Fruit fly (Drosophila melanogaster) whole organism, embryonic: ENCODE results near the gene CG7164.

ENCODE experiments used
- Bdp1 ChIP-seq: fragments of 200-800 bp; sonication (Bioruptor generic); optimal IDR thresholded peaks from 3 replicates; lab custom pipeline; 2016; ENCODE audit warnings: missing biosample characterization, missing genetic modification characterization
- CG10321 ChIP-seq: fragments of 200-800 bp; sonication (Bioruptor generic); IDR thresholded peaks from 2 replicates; pipeline ENCODE4 v1.3.6; 2022; ENCODE audit warnings: missing biosample characterization, missing genetic modification characterization
- CG10565 ChIP-seq: fragments of 200-800 bp; sonication (Bioruptor generic); optimal IDR thresholded peaks from 3 replicates; lab custom pipeline; 2016; ENCODE audit warnings: missing biosample characterization, mild to moderate bottlenecking, missing genetic modification characterization
- CG10959 ChIP-seq: fragments of 200-800 bp; sonication (Bioruptor generic); IDR thresholded peaks from 2 replicates; pipeline ENCODE4 v1.3.6; 2022; ENCODE audit warnings: missing biosample characterization, missing genetic modification characterization
- CG10979 ChIP-seq: fragments of 200-800 bp; sonication (Bioruptor generic); optimal IDR thresholded peaks from 2 replicates; lab custom pipeline; 2018; ENCODE audit warnings: missing biosample characterization, mild to moderate bottlenecking, missing genetic modification characterization, moderate library complexity
- CG11456 ChIP-seq: fragments of 200-800 bp; sonication (Bioruptor generic); IDR thresholded peaks from 3 replicates; pipeline ENCODE4 v1.3.6; 2022; ENCODE audit warnings: missing biosample characterization, missing genetic modification characterization
- CG11560 ChIP-seq: fragments of 200-800 bp; sonication (Bioruptor generic); IDR thresholded peaks from 3 replicates; pipeline ENCODE4 v1.3.6; 2022; ENCODE audit warnings: missing biosample characterization, missing genetic modification characterization
- CG12219 ChIP-seq: fragments of 200-800 bp; sonication (Bioruptor generic); optimal IDR thresholded peaks from 3 replicates; lab custom pipeline; 2018; ENCODE audit warnings: missing biosample characterization, mild to moderate bottlenecking, missing genetic modification characterization
- CG12236 ChIP-seq: fragments of 200-800 bp; sonication (Bioruptor generic); optimal IDR thresholded peaks from 2 replicates; lab custom pipeline; 2016; ENCODE audit warnings: missing biosample characterization, missing genetic modification characterization
- CG13287 ChIP-seq: fragments of 200-800 bp; sonication (Bioruptor generic); IDR thresholded peaks from 2 replicates; pipeline ENCODE4 v1.3.6; 2022; ENCODE audit warnings: missing biosample characterization, missing genetic modification characterization; ENCODE audit not compliant: partially characterized antibody
- CG15073 ChIP-seq: fragments of 200-800 bp; sonication (Bioruptor generic); optimal IDR thresholded peaks from 2 replicates; lab custom pipeline; 2016; ENCODE audit warnings: missing biosample characterization, missing genetic modification characterization
- CG15269 ChIP-seq: fragments of 200-800 bp; sonication (Bioruptor generic); optimal IDR thresholded peaks from 2 replicates; lab custom pipeline; 2018; ENCODE audit warnings: missing biosample characterization, mild to moderate bottlenecking, missing genetic modification characterization, moderate library complexity
- CG17359 ChIP-seq: fragments of 200-800 bp; sonication (Bioruptor generic); optimal IDR thresholded peaks from 3 replicates; lab custom pipeline; 2018; ENCODE audit warnings: missing biosample characterization, mild to moderate bottlenecking, missing genetic modification characterization, moderate library complexity
- CG30020 ChIP-seq: fragments of 200-800 bp; optimal IDR thresholded peaks from 2 replicates; lab custom pipeline; 2019; ENCODE audit warnings: missing biosample characterization, mild to moderate bottlenecking, missing genetic modification characterization, moderate library complexity
- CG7839 ChIP-seq: fragments of 200-800 bp; sonication (Bioruptor generic); optimal IDR thresholded peaks from 3 replicates; lab custom pipeline; 2018; ENCODE audit warnings: missing biosample characterization, mild to moderate bottlenecking, missing genetic modification characterization, moderate library complexity
- CG8359 ChIP-seq: fragments of 200-800 bp; sonication (Bioruptor generic); optimal IDR thresholded peaks from 2 replicates; lab custom pipeline; 2017; ENCODE audit warnings: missing biosample characterization, mild to moderate bottlenecking, missing genetic modification characterization, borderline replicate concordance
- CG9437 ChIP-seq: fragments of 200-800 bp; sonication (Bioruptor generic); optimal IDR thresholded peaks from 2 replicates; lab custom pipeline; 2018; ENCODE audit warnings: missing biosample characterization, mild to moderate bottlenecking, missing genetic modification characterization
- HLH3B ChIP-seq: fragments of 200-800 bp; sonication (Bioruptor generic); IDR thresholded peaks from 2 replicates; pipeline ENCODE4 v1.3.6; 2022; ENCODE audit warnings: missing biosample characterization, missing genetic modification characterization
- HLH4C ChIP-seq: fragments of 200-800 bp; sonication (Bioruptor generic); IDR thresholded peaks from 3 replicates; pipeline ENCODE4 v1.3.6; 2022; ENCODE audit warnings: missing biosample characterization, missing genetic modification characterization; ENCODE audit not compliant: partially characterized antibody
- HLH54F ChIP-seq: fragments of 200-800 bp; sonication (Bioruptor generic); optimal IDR thresholded peaks from 3 replicates; lab custom pipeline; 2016; ENCODE audit warnings: missing biosample characterization, missing genetic modification characterization
- HLHmδ ChIP-seq: fragments of 200-800 bp; sonication (Bioruptor generic); optimal IDR thresholded peaks from 2 replicates; lab custom pipeline; 2018; ENCODE audit warnings: missing biosample characterization, mild to moderate bottlenecking, missing genetic modification characterization, moderate library complexity
- HmgZ ChIP-seq: fragments of 200-800 bp; sonication (Bioruptor generic); optimal IDR thresholded peaks from 2 replicates; lab custom pipeline; 2018; ENCODE audit warnings: missing biosample characterization, mild to moderate bottlenecking, missing genetic modification characterization
- Hr51 ChIP-seq, 2 experiments: fragments of 200-800 bp; sonication (Bioruptor generic); optimal IDR thresholded peaks; 2 replicates in 1 of 2; 3 replicates in 1 of 2; lab custom pipeline; 2016 to 2018; ENCODE audit warnings: missing biosample characterization in 2 of 2, missing genetic modification characterization in 2 of 2, mild to moderate bottlenecking in 1 of 2, moderate library complexity in 1 of 2
- Kr ChIP-seq: fragments of 200-800 bp; sonication (Bioruptor generic); optimal IDR thresholded peaks from 2 replicates; lab custom pipeline; 2017; ENCODE audit warnings: missing biosample characterization, mild to moderate bottlenecking, missing genetic modification characterization
- Mes4 ChIP-seq: fragments of 200-800 bp; sonication (Bioruptor generic); optimal IDR thresholded peaks from 2 replicates; lab custom pipeline; 2016; ENCODE audit warnings: missing biosample characterization, missing genetic modification characterization
- NC2β ChIP-seq: fragments of 200-800 bp; sonication (Bioruptor generic); optimal IDR thresholded peaks from 2 replicates; lab custom pipeline; 2016; ENCODE audit warnings: missing biosample characterization, missing genetic modification characterization
- Sry-δ ChIP-seq: fragments of 200-800 bp; sonication (Bioruptor generic); optimal IDR thresholded peaks from 2 replicates; lab custom pipeline; 2016; ENCODE audit warnings: missing biosample characterization, missing genetic modification characterization
- ara ChIP-seq: fragments of 200-800 bp; sonication (Bioruptor generic); IDR thresholded peaks from 2 replicates; pipeline ENCODE4 v1.3.6; 2022; ENCODE audit warnings: missing biosample characterization, missing genetic modification characterization
- ase ChIP-seq: fragments of 200-800 bp; sonication (Bioruptor generic); IDR thresholded peaks from 3 replicates; pipeline ENCODE4 v1.3.6; 2022; ENCODE audit warnings: missing biosample characterization, missing genetic modification characterization
- bigmax ChIP-seq: fragments of 200-800 bp; sonication (Bioruptor generic); optimal IDR thresholded peaks from 2 replicates; lab custom pipeline; 2018; ENCODE audit warnings: missing biosample characterization, mild to moderate bottlenecking, missing genetic modification characterization
- cas ChIP-seq: fragments of 200-800 bp; sonication (Bioruptor generic); IDR thresholded peaks from 2 replicates; pipeline ENCODE4 v1.3.6; 2022; ENCODE audit warnings: missing biosample characterization, missing genetic modification characterization
- cato ChIP-seq: fragments of 200-800 bp; sonication (Bioruptor generic); optimal IDR thresholded peaks from 2 replicates; lab custom pipeline; 2016; ENCODE audit warnings: missing biosample characterization, missing genetic modification characterization, borderline replicate concordance
- cwo ChIP-seq: fragments of 200-800 bp; sonication (Bioruptor generic); optimal IDR thresholded peaks from 3 replicates; lab custom pipeline; 2017; ENCODE audit warnings: missing biosample characterization, missing genetic modification characterization, mild to moderate bottlenecking, moderate library complexity, missing genetic modification reagents
- dm ChIP-seq: fragments of 200-800 bp; sonication (Bioruptor generic); optimal IDR thresholded peaks from 3 replicates; lab custom pipeline; 2016; ENCODE audit warnings: missing biosample characterization, missing genetic modification characterization
- fd3F ChIP-seq: fragments of 200-800 bp; sonication (Bioruptor generic); optimal IDR thresholded peaks from 2 replicates; lab custom pipeline; 2018; ENCODE audit warnings: missing biosample characterization, mild to moderate bottlenecking, missing genetic modification characterization, moderate library complexity
- grn ChIP-seq: fragments of 200-800 bp; sonication (Bioruptor generic); optimal IDR thresholded peaks from 3 replicates; lab custom pipeline; 2017; ENCODE audit warnings: missing biosample characterization, missing genetic modification characterization
- ham ChIP-seq: fragments of 200-800 bp; sonication (Bioruptor generic); IDR thresholded peaks from 2 replicates; pipeline ENCODE4 v1.3.6; 2022; ENCODE audit warnings: missing biosample characterization, missing genetic modification characterization
- kah ChIP-seq: fragments of 200-800 bp; sonication (Bioruptor generic); optimal IDR thresholded peaks from 2 replicates; lab custom pipeline; 2018; ENCODE audit warnings: missing biosample characterization, mild to moderate bottlenecking, missing genetic modification characterization
- ken ChIP-seq: fragments of 200-800 bp; sonication (Bioruptor generic); IDR thresholded peaks from 3 replicates; pipeline ENCODE4 v1.3.6; 2022; ENCODE audit warnings: missing biosample characterization, missing genetic modification characterization
- nmo ChIP-seq: fragments of 200-800 bp; sonication (Bioruptor generic); optimal IDR thresholded peaks from 2 replicates; lab custom pipeline; 2018; ENCODE audit warnings: missing biosample characterization, mild to moderate bottlenecking, missing genetic modification characterization, moderate library complexity
- pan ChIP-seq, 4 experiments: fragments of >200 bp in 3 of 4; fragments of 200-800 bp in 1 of 4; sonication (Bioruptor generic) in 1 of 4; optimal IDR thresholded peaks in 3 of 4; IDR thresholded peaks in 1 of 4; 2 replicates each; pipeline versions ENCODE4 v1.3.6 to Lab custom; 2017 to 2022; ENCODE audit warnings: missing biosample characterization in 2 of 4, missing genetic modification characterization in 2 of 4, mixed read lengths in 1 of 4
- pum ChIP-seq: fragments of 200-800 bp; sonication (Bioruptor generic); optimal IDR thresholded peaks from 2 replicates; lab custom pipeline; 2016; ENCODE audit warnings: missing biosample characterization, missing genetic modification characterization
- pzg ChIP-seq: fragments of 200-800 bp; sonication (Bioruptor generic); optimal IDR thresholded peaks from 3 replicates; lab custom pipeline; 2018; ENCODE audit warnings: missing biosample characterization, mild to moderate bottlenecking, missing genetic modification characterization, moderate library complexity
- sim ChIP-seq: fragments of 200-800 bp; sonication (Bioruptor generic); IDR thresholded peaks from 2 replicates; pipeline ENCODE4 v1.3.6; 2022; ENCODE audit warnings: missing biosample characterization, missing genetic modification characterization
- sisA ChIP-seq: fragments of 200-800 bp; sonication (Bioruptor generic); IDR thresholded peaks from 2 replicates; pipeline ENCODE4 v1.3.6; 2022; ENCODE audit warnings: missing biosample characterization, missing genetic modification characterization
- stc ChIP-seq: fragments of 200-800 bp; sonication (Bioruptor generic); IDR thresholded peaks from 2 replicates; pipeline ENCODE4 v1.3.6; 2022; ENCODE audit warnings: missing biosample characterization, missing genetic modification characterization
- tin ChIP-seq: fragments of 200-800 bp; sonication (Bioruptor generic); optimal IDR thresholded peaks from 3 replicates; lab custom pipeline; 2016; ENCODE audit warnings: missing biosample characterization, missing genetic modification characterization
- trh ChIP-seq: fragments of 200-800 bp; sonication (Bioruptor generic); optimal IDR thresholded peaks from 2 replicates; lab custom pipeline; 2016; ENCODE audit warnings: missing biosample characterization, missing genetic modification characterization
- vnd ChIP-seq: fragments of 200-800 bp; sonication (Bioruptor generic); IDR thresholded peaks from 3 replicates; pipeline ENCODE4 v1.3.6; 2022; ENCODE audit warnings: missing biosample characterization, missing genetic modification characterization; ENCODE audit not compliant: partially characterized antibody
- wek ChIP-seq: fragments of 200-800 bp; sonication (Bioruptor generic); optimal IDR thresholded peaks from 3 replicates; lab custom pipeline; 2018; ENCODE audit warnings: missing biosample characterization, mild to moderate bottlenecking, missing genetic modification characterization, moderate library complexity
- zen2 ChIP-seq: fragments of 200-800 bp; sonication (Bioruptor generic); IDR thresholded peaks from 3 replicates; pipeline ENCODE4 v1.3.6; 2022; ENCODE audit warnings: missing biosample characterization, missing genetic modification characterization; ENCODE audit not compliant: partially characterized antibody

Gene CG7164

dm6 chr2L:7809699-7810088 is 28.4 kb downstream of the CG7164 start (continued):
- TF ChIP-seq trh (GFP tag; lab: Kevin White, UChicago) (no peak), HLH3B (GFP tag; lab: Robert Waterston, UW) (no peak), Kr (no peak), CG15269 (tag; lab: Kevin White, UChicago) (no peak), CG30020 (tag; lab: Kevin White, UChicago) (no peak), vnd (GFP tag; lab: Robert Waterston, UW) (no peak), CG10959 (GFP tag; lab: Robert Waterston, UW) (no peak), NC2β (no peak), grn (no peak), sim (GFP tag; lab: Robert Waterston, UW) (no peak), nmo (GFP tag; lab: Kevin White, UChicago) (peak; percentile 18), Sry-δ (GFP tag; lab: Kevin White, UChicago) (peak; percentile 13), ham (GFP tag; lab: Robert Waterston, UW) (no peak), CG12236 (no peak), tin (GFP tag; lab: Kevin White, UChicago) (no peak), CG11560 (tag; lab: Robert Waterston, UW) (no peak), ase (GFP tag; lab: Robert Waterston, UW) (no peak), CG9437 (GFP tag; lab: Kevin White, UChicago) (no peak), Bdp1 (GFP tag; lab: Kevin White, UChicago) (no peak), cwo (no peak), ara (no peak), cas (no peak), CG15073 (GFP tag; lab: Kevin White, UChicago) (no peak), wek (no peak), CG12219 (GFP tag; lab: Kevin White, UChicago) (no peak), HLH4C (GFP tag; lab: Robert Waterston, UW) (no peak), CG7839 (tag; lab: Kevin White, UChicago) (no peak), CG13287 (GFP tag; lab: Robert Waterston, UW) (peak; percentile 58; the same call in 1 of the 2 replicates), CG10565 (GFP tag; lab: Kevin White, UChicago) (no peak), CG11456 (GFP tag; lab: Robert Waterston, UW) (no peak), ken (no peak), HLHmδ (GFP tag; lab: Kevin White, UChicago) (no peak), sisA (GFP tag; lab: Robert Waterston, UW) (no peak), pan (optimal IDR thresholded peaks at IDR 0.05; lab: Kevin White, UChicago) (no peak), pan (GFP tag; optimal IDR thresholded peaks at IDR 0.05 in 1 of 2, IDR thresholded peaks at IDR 0.05 in 1 of 2) (peak in 1 of 2 experiments; percentile 43), stc (no peak), Mes4 (GFP tag; lab: Kevin White, UChicago) (no peak), pum (GFP tag; lab: Kevin White, UChicago) (no peak), CG10979 (tag; lab: Kevin White, UChicago) (no peak), bigmax (no peak), CG10321 (GFP tag; lab: Robert Waterston, UW) (no peak), HmgZ (tag; lab: Kevin White, UChicago) (peak; percentile 69), CG8359 (GFP tag; lab: Kevin White, UChicago) (no peak), cato (GFP tag; lab: Kevin White, UChicago) (no peak), dm (GFP tag; lab: Kevin White, UChicago) (no peak), fd3F (no peak), HLH54F (no peak), CG17359 (tag; lab: Kevin White, UChicago) (no peak), zen2 (GFP tag; lab: Robert Waterston, UW) (peak; percentile 55; the same call in 1 of the 3 replicates), pzg (GFP tag; lab: Kevin White, UChicago) (peak; percentile 48), kah (GFP tag; lab: Kevin White, UChicago) (no peak), Hr51 (GFP tag; optimal IDR thresholded peaks at IDR 0.05; lab: Kevin White, UChicago) (no peak)
